Worm (Caenorhabditis elegans) whole organism, L2 larva: ENCODE results near the gene R74.7.

ENCODE experiments used
- C34F6.9 ChIP-seq: fragments of 150-350 bp; optimal IDR thresholded peaks from 2 replicates; lab custom pipeline; 2014; ENCODE audit warnings: missing biosample characterization, missing genetic modification characterization
- F13H6.1 ChIP-seq: sonication (generic microtip); optimal IDR thresholded peaks from 2 replicates; lab custom pipeline; 2016; ENCODE audit warnings: missing genetic modification characterization, missing compliant biosample characterization
- R02D3.7 ChIP-seq: fragments of 150-350 bp; optimal IDR thresholded peaks from 2 replicates; lab custom pipeline; 2014; ENCODE audit warnings: missing biosample characterization, missing genetic modification characterization
- ZK546.5 ChIP-seq: sonication (generic microtip); optimal IDR thresholded peaks from 2 replicates; lab custom pipeline; 2017; ENCODE audit warnings: missing biosample characterization, missing genetic modification characterization
- alr-1 ChIP-seq: fragments of 150-350 bp; optimal IDR thresholded peaks from 2 replicates; lab custom pipeline; 2014; ENCODE audit warnings: missing biosample characterization, missing genetic modification characterization
- ama-1 ChIP-seq: fragments of 150-350 bp; optimal IDR thresholded peaks from 2 replicates; lab custom pipeline; 2018; ENCODE audit warnings: inconsistent platforms
- blmp-1 ChIP-seq: sonication (generic microtip); optimal IDR thresholded peaks from 2 replicates; lab custom pipeline; 2017; ENCODE audit warnings: missing genetic modification characterization, mild to moderate bottlenecking, missing compliant biosample characterization, antibody characterized with exemption, moderate library complexity; ENCODE audit not compliant: insufficient read depth
- ceh-16 ChIP-seq: fragments of 150-350 bp; optimal IDR thresholded peaks from 2 replicates; lab custom pipeline; 2014; ENCODE audit warnings: missing biosample characterization, missing genetic modification characterization
- ceh-82 ChIP-seq: fragments of 150-350 bp; optimal IDR thresholded peaks from 2 replicates; lab custom pipeline; 2014; ENCODE audit warnings: missing biosample characterization, missing genetic modification characterization
- crh-2 ChIP-seq: sonication (generic microtip); optimal IDR thresholded peaks from 2 replicates; lab custom pipeline; 2017; ENCODE audit warnings: missing biosample characterization, missing genetic modification characterization
- dmd-4 ChIP-seq: sonication (generic microtip); optimal IDR thresholded peaks from 2 replicates; lab custom pipeline; 2017; ENCODE audit warnings: missing biosample characterization, missing genetic modification characterization
- egl-27 ChIP-seq: sonication (generic microtip); optimal IDR thresholded peaks from 3 replicates; lab custom pipeline; 2017; ENCODE audit warnings: missing biosample characterization, missing genetic modification reagents, missing genetic modification characterization
- elt-1 ChIP-seq: fragments of 150-350 bp; optimal IDR thresholded peaks from 2 replicates; lab custom pipeline; 2014; ENCODE audit warnings: missing biosample characterization, missing genetic modification characterization
- fos-1 ChIP-seq: fragments of 150-350 bp; optimal IDR thresholded peaks from 2 replicates; lab custom pipeline; 2014; ENCODE audit warnings: missing biosample characterization, missing genetic modification characterization
- gmeb-1 ChIP-seq: fragments of 150-350 bp; optimal IDR thresholded peaks from 2 replicates; lab custom pipeline; 2014; ENCODE audit warnings: missing biosample characterization, missing genetic modification characterization
- lin-13 ChIP-seq: fragments of 150-350 bp; optimal IDR thresholded peaks from 2 replicates; lab custom pipeline; 2014; ENCODE audit warnings: missing biosample characterization, missing genetic modification reagents, missing genetic modification characterization
- lsy-2 ChIP-seq, 2 experiments: fragments of 150-350 bp in 1 of 2; sonication (generic microtip) in 1 of 2; optimal IDR thresholded peaks; 2 replicates each; lab custom pipeline; 2014 to 2017; ENCODE audit warnings: missing biosample characterization in 2 of 2, missing genetic modification characterization in 2 of 2
- mab-5 ChIP-seq: fragments of 150-350 bp; optimal IDR thresholded peaks from 2 replicates; lab custom pipeline; 2014; ENCODE audit warnings: missing biosample characterization, missing genetic modification characterization
- mbf-1 ChIP-seq: sonication (generic microtip); optimal IDR thresholded peaks from 2 replicates; lab custom pipeline; 2017; ENCODE audit warnings: missing biosample characterization, missing genetic modification characterization
- nhr-10 ChIP-seq: sonication (generic microtip); optimal IDR thresholded peaks from 2 replicates; lab custom pipeline; 2017; ENCODE audit warnings: missing biosample characterization, missing genetic modification characterization
- nhr-11 ChIP-seq: fragments of 150-350 bp; optimal IDR thresholded peaks from 2 replicates; lab custom pipeline; 2014; ENCODE audit warnings: missing biosample characterization, missing genetic modification characterization
- nhr-129 ChIP-seq: fragments of 150-350 bp; optimal IDR thresholded peaks from 2 replicates; lab custom pipeline; 2014; ENCODE audit warnings: missing biosample characterization, missing genetic modification characterization
- nhr-23 ChIP-seq: fragments of 150-350 bp; optimal IDR thresholded peaks from 2 replicates; lab custom pipeline; 2014; ENCODE audit warnings: missing biosample characterization, missing genetic modification reagents, missing genetic modification characterization
- nhr-237 ChIP-seq: fragments of 150-350 bp; optimal IDR thresholded peaks from 2 replicates; lab custom pipeline; 2014; ENCODE audit warnings: missing biosample characterization, missing genetic modification characterization
- nhr-25 ChIP-seq: fragments of 150-350 bp; sonication (generic microtip); optimal IDR thresholded peaks from 3 replicates; lab custom pipeline; 2014; ENCODE audit warnings: missing biosample characterization, missing genetic modification characterization
- nhr-6 ChIP-seq: fragments of 150-350 bp; optimal IDR thresholded peaks from 2 replicates; lab custom pipeline; 2014; ENCODE audit warnings: missing biosample characterization, missing genetic modification characterization
- nhr-77 ChIP-seq: fragments of 150-350 bp; optimal IDR thresholded peaks from 2 replicates; lab custom pipeline; 2014; ENCODE audit warnings: missing biosample characterization, missing genetic modification characterization
- peb-1 ChIP-seq: fragments of 150-350 bp; optimal IDR thresholded peaks from 2 replicates; lab custom pipeline; 2014; ENCODE audit warnings: missing biosample characterization, missing genetic modification characterization
- sem-4 ChIP-seq: fragments of 150-350 bp; optimal IDR thresholded peaks from 2 replicates; lab custom pipeline; 2014; ENCODE audit warnings: missing biosample characterization, missing genetic modification reagents, missing genetic modification characterization
- skn-1 ChIP-seq: sonication (generic microtip); optimal IDR thresholded peaks from 2 replicates; lab custom pipeline; 2017; ENCODE audit warnings: missing biosample characterization, missing genetic modification characterization
- sma-3 ChIP-seq: sonication (generic microtip); optimal IDR thresholded peaks from 2 replicates; lab custom pipeline; 2016; ENCODE audit warnings: missing genetic modification reagents, missing genetic modification characterization, missing compliant biosample characterization
- unc-39 ChIP-seq: fragments of 150-350 bp; optimal IDR thresholded peaks from 2 replicates; lab custom pipeline; 2014; ENCODE audit warnings: missing biosample characterization, missing genetic modification characterization
- unc-62 ChIP-seq: fragments of 150-350 bp; optimal IDR thresholded peaks from 2 replicates; lab custom pipeline; 2014; ENCODE audit warnings: missing biosample characterization, missing genetic modification reagents, missing genetic modification characterization
- zag-1 ChIP-seq: fragments of 150-350 bp; optimal IDR thresholded peaks from 2 replicates; lab custom pipeline; 2014; ENCODE audit warnings: missing biosample characterization, missing genetic modification characterization
- ztf-1 ChIP-seq: fragments of 200-800 bp; sonication (Bioruptor generic); conservative IDR thresholded peaks from 2 replicates; pipeline ENCODE4 v1.3.6; 2022; ENCODE audit warnings: missing genetic modification characterization, missing compliant biosample characterization
- ztf-4 ChIP-seq: fragments of 150-350 bp; optimal IDR thresholded peaks from 2 replicates; lab custom pipeline; 2014; ENCODE audit warnings: missing biosample characterization, missing genetic modification characterization

Gene R74.7

DNA sequence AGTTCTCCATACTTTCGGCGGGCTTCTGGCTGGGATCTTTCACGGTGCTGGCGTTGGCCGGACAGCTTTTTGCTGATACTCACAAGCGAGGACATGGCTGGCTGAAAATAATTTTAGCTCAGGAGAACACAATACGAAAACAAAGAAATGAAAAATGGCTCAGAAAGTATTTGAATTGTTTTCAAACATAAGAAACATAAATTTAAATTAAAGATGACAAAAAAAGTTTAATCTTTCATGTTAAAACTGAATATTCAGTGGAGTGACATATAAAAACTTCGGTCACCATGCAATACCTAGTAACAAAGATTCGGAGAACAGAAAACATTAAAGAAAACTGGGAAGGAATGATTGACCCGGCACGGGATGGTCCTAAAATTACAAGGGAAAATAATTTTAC, 25.7 kb upstream of the R74.7 start, which contains the start of gene C16C10.2:
Gene C16C10.2, minus strand, starts transcription at position 101 of the 400 bp plus-strand sequence.
- TF ChIP-seq mab-5 (no peak), nhr-23 (no peak), mbf-1 (tag; lab: Kevin White, UChicago) (no peak), dmd-4 (no peak), lin-13 (no peak), nhr-25 (tag; lab: Kevin White, UChicago) (no peak), sem-4 (tag; lab: Kevin White, UChicago) (no peak), nhr-129 (tag; lab: Kevin White, UChicago) (no peak), gmeb-1 (no peak), elt-1 (no peak), skn-1 (no peak), ztf-1 (GFP tag; lab: Robert Waterston, UW) (no peak), lsy-2 (tag; optimal IDR thresholded peaks at IDR 0.05; lab: Kevin White, UChicago) (no peak), sma-3 (no peak), unc-39 (no peak), nhr-237 (no peak), ceh-82 (tag; lab: Kevin White, UChicago) (no peak), nhr-77 (no peak), R02D3.7 (no peak), fos-1 (tag; lab: Kevin White, UChicago) (no peak)

DNA sequence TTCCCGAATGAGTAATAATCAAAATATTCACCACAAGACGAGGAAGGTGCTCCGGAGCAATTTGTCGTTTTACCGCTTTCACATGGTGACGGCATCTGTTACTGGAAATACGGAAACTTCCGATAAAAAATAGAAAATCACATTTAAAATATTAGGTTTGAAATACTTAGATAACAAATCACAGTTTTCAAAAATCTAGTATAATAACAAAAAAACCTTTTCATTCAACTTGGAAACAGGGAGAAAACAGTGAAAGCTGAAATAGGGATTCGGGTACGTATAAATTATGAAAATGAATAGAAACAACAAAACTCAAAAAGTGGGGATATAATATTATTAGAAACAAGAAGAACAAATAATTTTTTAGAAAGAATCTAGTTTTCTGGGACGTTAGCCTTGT, 22.9 kb upstream of the R74.7 start, which contains the start of gene C16C10.1:
Gene C16C10.1, minus strand, starts transcription at position 101 of the 400 bp plus-strand sequence.
- TF ChIP-seq egl-27 (tag; lab: Kevin White, UChicago) (no peak), nhr-129 (tag; lab: Kevin White, UChicago) (no peak), zag-1 (tag; lab: Kevin White, UChicago) (no peak), gmeb-1 (no peak), skn-1 (no peak), nhr-237 (no peak), nhr-10 (tag; lab: Kevin White, UChicago) (no peak), fos-1 (tag; lab: Kevin White, UChicago) (no peak), alr-1 (tag; lab: Kevin White, UChicago) (no peak), ztf-4 (tag; lab: Kevin White, UChicago) (no peak)

ce11 chrIII:4186751-4187309, 17.4 kb upstream of the R74.7 start, which contains the start of gene lars-1:
TSS of gene lars-1 (minus strand) at chrIII:4186801.
- TF ChIP-seq ztf-1 (GFP tag; lab: Robert Waterston, UW) (no peak), F13H6.1 (tag; lab: Kevin White, UChicago) (no peak), nhr-6 (tag; lab: Kevin White, UChicago) (no peak), crh-2 (tag; lab: Kevin White, UChicago) (peak; percentile 21), C34F6.9 (tag; lab: Kevin White, UChicago) (peak; percentile 30), blmp-1 (tag; lab: Kevin White, UChicago) (no peak), nhr-11 (no peak), zag-1 (tag; lab: Kevin White, UChicago) (no peak), fos-1 (tag; lab: Kevin White, UChicago) (no peak), dmd-4 (no peak), mbf-1 (tag; lab: Kevin White, UChicago) (no peak), ZK546.5 (no peak), unc-62 (GFP tag; lab: Kevin White, UChicago) (no peak), lsy-2 (tag; optimal IDR thresholded peaks at IDR 0.05; lab: Kevin White, UChicago) (peak in 1 of 2 experiments; percentile 12), sma-3 (no peak), nhr-77 (no peak), ama-1 (lab: Kevin White, UChicago) (no peak), nhr-25 (tag; lab: Kevin White, UChicago) (no peak), gmeb-1 (no peak), ztf-4 (tag; lab: Kevin White, UChicago) (no peak), ceh-16 (tag; lab: Kevin White, UChicago) (no peak)
- TF ChIP-seq, all 48 proteins: peak for 3

DNA sequence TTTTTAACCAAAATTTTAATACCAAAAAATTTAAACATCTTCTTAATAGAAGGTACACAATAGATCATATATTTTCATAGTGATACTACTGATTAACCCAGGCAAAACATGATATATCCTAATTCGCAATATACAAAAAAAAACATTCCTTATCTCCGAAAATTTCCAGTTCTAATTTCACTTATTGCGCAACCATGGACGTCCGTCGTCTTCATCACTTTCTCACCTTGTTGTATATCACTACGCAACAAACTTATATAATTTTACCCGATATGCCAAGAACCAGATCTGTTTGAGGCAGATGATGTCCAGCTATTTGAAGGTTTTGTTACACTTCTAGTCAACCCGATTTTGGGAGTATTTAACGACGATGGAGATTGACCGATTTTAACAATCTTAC, 16.4 kb upstream of the R74.7 start, which contains the start of gene R74.2:
Gene R74.2, plus strand, starts transcription at position 316 of the 400 bp plus-strand sequence.
- TF ChIP-seq blmp-1 (tag; lab: Kevin White, UChicago): peak; percentile 75
- no peak for TF ChIP-seq peb-1 (tag; lab: Kevin White, UChicago)
- TF ChIP-seq nhr-25 (tag; lab: Kevin White, UChicago): peak; percentile 41
